Worm (Caenorhabditis elegans): ENCODE results near the gene col-121.

- TF ChIP-seq fkh-10 (GFP tag; optimal IDR thresholded peaks at IDR 0.05) (no peak), zag-1 (tag; optimal IDR thresholded peaks at IDR 0.05) (no peak), nfya-1 (tag; optimal IDR thresholded peaks at IDR 0.05; ENCODE audit: insufficient read depth) (no peak), nhr-76 (tag; optimal IDR thresholded peaks at IDR 0.05) (no peak), pha-4 (tag; optimal IDR thresholded peaks at IDR 0.05) (no peak), egl-27 (tag; optimal IDR thresholded peaks at IDR 0.05) (no peak), nhr-11 (tag; optimal IDR thresholded peaks at IDR 0.05) (no peak)
These were observed 7.9 kb upstream of the col-121 start for ce11 chrIV:9403761-9404420.
